Fruit fly (Drosophila melanogaster) whole organism, wandering third instar larva: ENCODE results near the gene CG33543.

Source experiments
- Abd-B ChIP-seq: fragments of >200 bp; optimal IDR thresholded peaks from 2 replicates; lab custom pipeline; 2017; ENCODE audit warnings: missing biosample characterization, missing genetic modification characterization
- CG32264 ChIP-seq: fragments of 200-800 bp; sonication (Bioruptor generic); optimal IDR thresholded peaks from 2 replicates; lab custom pipeline; 2016; ENCODE audit warnings: missing biosample characterization, missing genetic modification characterization
- CrebA ChIP-seq: fragments of 200-800 bp; sonication (Bioruptor generic); optimal IDR thresholded peaks from 2 replicates; lab custom pipeline; 2016; ENCODE audit warnings: missing biosample characterization, mild to moderate bottlenecking, missing genetic modification characterization, borderline replicate concordance
- Dfd ChIP-seq: fragments of >200 bp; optimal IDR thresholded peaks from 2 replicates; lab custom pipeline; 2017; ENCODE audit warnings: missing biosample characterization, missing genetic modification characterization
- Dif ChIP-seq: fragments of 200-275, 200-300 bp; sonication (Bioruptor generic); optimal IDR thresholded peaks from 2 replicates; lab custom pipeline; 2018; ENCODE audit warnings: missing biosample characterization, missing genetic modification characterization; ENCODE audit not compliant: partially characterized antibody
- GATAd ChIP-seq: sonication (Bioruptor generic); optimal IDR thresholded peaks from 2 replicates; lab custom pipeline; 2016; ENCODE audit warnings: missing biosample characterization, missing genetic modification characterization
- HLH106 ChIP-seq: fragments of 200-800 bp; optimal IDR thresholded peaks from 3 replicates; lab custom pipeline; 2019; ENCODE audit warnings: missing biosample characterization, mild to moderate bottlenecking, missing genetic modification characterization, moderate library complexity
- Hnf4 ChIP-seq: fragments of 200-800 bp; sonication (Bioruptor generic); optimal IDR thresholded peaks from 2 replicates; lab custom pipeline; 2016; ENCODE audit warnings: missing biosample characterization, mild to moderate bottlenecking, missing genetic modification characterization
- Hr78 ChIP-seq: fragments of >200 bp; optimal IDR thresholded peaks from 2 replicates; lab custom pipeline; 2017; ENCODE audit warnings: missing biosample characterization, missing genetic modification characterization
- Hr83 ChIP-seq: fragments of 200-300 bp; sonication (Bioruptor generic); optimal IDR thresholded peaks from 2 replicates; lab custom pipeline; 2016; ENCODE audit warnings: missing biosample characterization, mild to moderate bottlenecking, missing genetic modification characterization, moderate library complexity; ENCODE audit not compliant: poor library complexity, severe bottlenecking
- Jra ChIP-seq: sonication (Bioruptor generic); optimal IDR thresholded peaks from 2 replicates; lab custom pipeline; 2016; ENCODE audit warnings: missing biosample characterization, missing genetic modification characterization
- Mio ChIP-seq: sonication (Bioruptor generic); optimal IDR thresholded peaks from 2 replicates; lab custom pipeline; 2016; ENCODE audit warnings: missing biosample characterization, missing genetic modification characterization
- Myc ChIP-seq: fragments of >200 bp; optimal IDR thresholded peaks from 2 replicates; lab custom pipeline; 2017
- N ChIP-seq: fragments of >200 bp; optimal IDR thresholded peaks from 2 replicates; lab custom pipeline; 2018; ENCODE audit warnings: missing biosample characterization, missing external identifiers, missing genetic modification characterization
- OdsH ChIP-seq: fragments of 200-800 bp; sonication (Bioruptor generic); optimal IDR thresholded peaks from 2 replicates; lab custom pipeline; 2016; ENCODE audit warnings: missing biosample characterization, mild to moderate bottlenecking, missing genetic modification characterization
- Sp1 ChIP-seq: fragments of 200-800 bp; sonication (Bioruptor generic); optimal IDR thresholded peaks from 3 replicates; lab custom pipeline; 2019; ENCODE audit warnings: missing biosample characterization, mild to moderate bottlenecking, missing genetic modification characterization, moderate library complexity
- Vsx2 ChIP-seq: fragments of 200-300, 225-300 bp; sonication (Bioruptor generic); optimal IDR thresholded peaks from 2 replicates; lab custom pipeline; 2018; ENCODE audit warnings: missing biosample characterization, missing genetic modification characterization; ENCODE audit not compliant: partially characterized antibody
- br ChIP-seq: fragments of 200-800 bp; sonication (Bioruptor generic); optimal IDR thresholded peaks from 2 replicates; lab custom pipeline; 2016; ENCODE audit warnings: missing biosample characterization, missing genetic modification characterization
- brk ChIP-seq: fragments of 200-800 bp; sonication (Bioruptor generic); optimal IDR thresholded peaks from 2 replicates; lab custom pipeline; 2016; ENCODE audit warnings: missing biosample characterization, mild to moderate bottlenecking, missing genetic modification characterization
- dl ChIP-seq, 2 experiments: fragments of 175-275, 200-275 bp in 1 of 2; fragments of 200-275 bp in 1 of 2; sonication (Bioruptor generic); optimal IDR thresholded peaks; lab custom pipeline; 2018; ENCODE audit warnings: mild to moderate bottlenecking in 2 of 2, missing biosample characterization in 2 of 2, missing genetic modification characterization in 2 of 2, moderate library complexity in 2 of 2; ENCODE audit not compliant: partially characterized antibody in 2 of 2, insufficient read depth in 1 of 2
- dmrt93B ChIP-seq: fragments of 200-800 bp; sonication (Bioruptor generic); optimal IDR thresholded peaks from 2 replicates; lab custom pipeline; 2018; ENCODE audit warnings: missing biosample characterization, mild to moderate bottlenecking, missing genetic modification characterization
- dsf ChIP-seq: sonication (Bioruptor generic); optimal IDR thresholded peaks from 2 replicates; lab custom pipeline; 2016; ENCODE audit warnings: missing biosample characterization, missing genetic modification characterization, borderline replicate concordance
- ey ChIP-seq: fragments of 200-800 bp; sonication (Bioruptor generic); optimal IDR thresholded peaks from 2 replicates; lab custom pipeline; 2016; ENCODE audit warnings: missing biosample characterization, missing genetic modification characterization
- foxo ChIP-seq, 2 experiments: fragments of 200-800 bp; sonication (Bioruptor generic); optimal IDR thresholded peaks; 2 replicates in 1 of 2; 3 replicates in 1 of 2; lab custom pipeline; 2016 to 2017; ENCODE audit warnings: missing biosample characterization in 2 of 2, missing genetic modification characterization in 2 of 2
- h ChIP-seq: fragments of 200-800 bp; sonication (Bioruptor generic); optimal IDR thresholded peaks from 3 replicates; lab custom pipeline; 2016; ENCODE audit warnings: missing biosample characterization, mild to moderate bottlenecking, missing genetic modification characterization
- jim ChIP-seq: fragments of 175-275, 200-325 bp; sonication (Bioruptor generic); optimal IDR thresholded peaks from 2 replicates; lab custom pipeline; 2016; ENCODE audit warnings: missing biosample characterization, mild to moderate bottlenecking, missing genetic modification characterization
- lola ChIP-seq: fragments of >200 bp; optimal IDR thresholded peaks from 2 replicates; lab custom pipeline; 2017; ENCODE audit warnings: missing biosample characterization, missing genetic modification characterization
- psq ChIP-seq: fragments of 200-800 bp; sonication (Bioruptor generic); optimal IDR thresholded peaks from 3 replicates; lab custom pipeline; 2017; ENCODE audit warnings: missing biosample characterization, mild to moderate bottlenecking, missing genetic modification characterization, moderate library complexity
- rgr ChIP-seq: fragments of 200-800 bp; sonication (Bioruptor generic); optimal IDR thresholded peaks from 3 replicates; lab custom pipeline; 2016; ENCODE audit warnings: missing biosample characterization, mild to moderate bottlenecking, missing genetic modification characterization
- sage ChIP-seq: fragments of 200-800 bp; sonication (Bioruptor generic); optimal IDR thresholded peaks from 2 replicates; lab custom pipeline; 2016; ENCODE audit warnings: missing biosample characterization, mild to moderate bottlenecking, missing genetic modification characterization
- sv ChIP-seq: fragments of 200-800 bp; sonication (Bioruptor generic); optimal IDR thresholded peaks from 3 replicates; lab custom pipeline; 2016; ENCODE audit warnings: missing biosample characterization, missing genetic modification characterization
- usp ChIP-seq: fragments of >200 bp; optimal IDR thresholded peaks from 2 replicates; lab custom pipeline; 2017; ENCODE audit warnings: missing biosample characterization, missing genetic modification characterization

The CG33543 gene

DNA sequence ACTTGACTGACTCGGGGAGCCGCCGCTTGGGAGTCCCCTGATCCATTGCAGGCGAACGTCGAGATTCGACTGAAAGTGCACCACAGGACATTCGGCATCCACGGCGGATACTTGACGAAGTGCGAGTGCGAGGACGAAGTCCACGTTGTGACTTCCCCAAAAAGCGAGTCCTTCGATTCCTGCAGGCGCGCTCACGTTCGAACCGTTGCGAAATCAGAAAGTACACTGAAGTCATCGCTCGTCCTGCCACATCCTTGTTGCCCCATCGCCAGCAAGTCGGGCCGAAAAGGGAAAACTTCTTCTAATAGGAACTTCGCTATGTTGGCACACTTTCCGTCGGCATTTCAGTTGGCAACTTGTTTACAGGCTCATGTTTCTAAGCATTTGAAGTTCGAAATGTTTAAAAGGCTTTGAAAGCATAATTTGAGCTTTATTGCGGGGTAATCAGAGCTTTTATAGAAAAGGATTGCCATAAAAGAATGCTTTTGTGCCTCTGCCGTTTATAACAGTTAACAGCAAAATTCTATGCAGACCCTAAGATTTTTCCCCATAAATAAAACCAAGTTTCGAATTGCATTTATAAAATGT, at the start of gene CG33543:
Gene CG33543 (minus strand): TSS at position 232 of the 588 bp plus-strand sequence.
- TF ChIP-seq dmrt93B (no peak), CrebA (GFP tag; lab: Kevin White, UChicago) (no peak), Hnf4 (no peak), sv (GFP tag; lab: Kevin White, UChicago) (no peak), jim (GFP tag; lab: Kevin White, UChicago) (no peak), Hr78 (GFP tag; lab: Kevin White, UChicago) (no peak), sage (GFP tag; lab: Kevin White, UChicago) (no peak), Dif (GFP tag; lab: Kevin White, UChicago) (no peak), CG32264 (GFP tag; lab: Kevin White, UChicago) (no peak), GATAd (GFP tag; lab: Kevin White, UChicago) (no peak), ey (GFP tag; lab: Kevin White, UChicago) (no peak), Jra (GFP tag; lab: Kevin White, UChicago) (no peak), dl (GFP tag; optimal IDR thresholded peaks at IDR 0.05; lab: Kevin White, UChicago; ENCODE audit: insufficient read depth in 1 of 2, partially characterized antibody in 2 of 2) (no peak), OdsH (no peak), Sp1 (GFP tag; lab: Kevin White, UChicago) (no peak), HLH106 (tag; lab: Kevin White, UChicago) (no peak), N (GFP tag; lab: Kevin White, UChicago) (no peak), Vsx2 (no peak), Mio (GFP tag; lab: Kevin White, UChicago) (no peak)

DNA sequence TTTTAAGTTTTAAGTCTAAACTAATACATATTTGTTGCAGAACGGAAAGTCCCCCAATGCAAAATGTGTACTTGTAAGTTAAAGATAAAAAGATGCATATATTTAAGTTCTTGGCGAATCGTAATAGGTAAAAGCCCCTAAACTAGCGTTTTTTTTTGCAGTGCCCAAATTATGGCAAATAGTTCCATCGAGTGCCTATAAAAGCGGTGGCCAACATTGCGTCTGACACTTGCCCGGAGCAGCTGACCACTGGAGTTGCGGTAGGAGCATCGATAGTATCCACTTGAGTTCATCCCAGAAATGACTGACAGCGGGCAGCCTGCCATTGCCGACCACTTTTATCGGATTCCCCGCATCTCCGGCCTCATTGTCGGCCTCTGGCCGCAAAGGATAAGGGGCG, 48.2 kb upstream of the CG33543 start, which contains the start of gene Or22c:
Gene Or22c (plus strand): TSS at position 301 of the 400 bp plus-strand sequence.
- TF ChIP-seq brk (GFP tag; lab: Kevin White, UChicago), result no peak
- no peak for TF ChIP-seq Mio (GFP tag; lab: Kevin White, UChicago)
- no peak for TF ChIP-seq foxo (GFP tag; optimal IDR thresholded peaks at IDR 0.05; lab: Kevin White, UChicago)
- TF ChIP-seq jim (GFP tag; lab: Kevin White, UChicago), result no peak
- TF ChIP-seq lola (GFP tag; lab: Kevin White, UChicago), result no peak
- TF ChIP-seq sv (GFP tag; lab: Kevin White, UChicago), result no peak
- TF ChIP-seq HLH106 (tag; lab: Kevin White, UChicago), result no peak
- TF ChIP-seq dsf, result no peak
- no peak for TF ChIP-seq Hr78 (GFP tag; lab: Kevin White, UChicago)
- no peak for TF ChIP-seq rgr (GFP tag; lab: Kevin White, UChicago)
- TF ChIP-seq Abd-B (GFP tag; lab: Kevin White, UChicago), result no peak
- TF ChIP-seq N (GFP tag; lab: Kevin White, UChicago), result no peak
- TF ChIP-seq br (GFP tag; lab: Kevin White, UChicago), result no peak
- no peak for TF ChIP-seq usp (GFP tag; lab: Kevin White, UChicago)
- no peak for TF ChIP-seq CrebA (GFP tag; lab: Kevin White, UChicago)
- TF ChIP-seq OdsH, result no peak
- TF ChIP-seq, all 38 proteins: peak for 0

DNA sequence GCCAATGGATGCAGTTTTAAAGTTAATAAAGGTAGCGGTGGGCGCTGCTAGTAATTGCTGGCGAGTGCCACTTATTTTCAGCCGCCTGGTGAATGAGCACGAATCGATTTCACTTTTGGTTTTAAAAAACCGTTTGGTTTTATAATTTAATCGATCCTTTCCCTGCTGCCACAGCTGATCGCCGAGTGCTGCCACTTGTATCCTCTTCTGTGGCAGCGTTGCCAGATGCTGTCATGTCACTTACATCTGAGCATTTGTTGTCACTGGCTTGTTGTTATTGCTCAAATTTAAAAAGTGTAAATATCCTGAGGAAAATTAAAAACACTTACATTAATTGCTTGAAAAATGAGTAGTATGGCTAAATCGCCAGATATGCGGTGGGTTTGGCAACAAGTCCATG, 39.2 kb upstream of the CG33543 start, which contains the start of gene Kebab:
Gene Kebab (plus strand): TSS at position 230 of the 400 bp plus-strand sequence.
- TF ChIP-seq CrebA (GFP tag; lab: Kevin White, UChicago) (no peak), OdsH (no peak), dl (GFP tag; optimal IDR thresholded peaks at IDR 0.05; lab: Kevin White, UChicago; ENCODE audit: insufficient read depth in 1 of 2, partially characterized antibody in 2 of 2) (no peak), Abd-B (GFP tag; lab: Kevin White, UChicago) (no peak), rgr (GFP tag; lab: Kevin White, UChicago) (no peak), dsf (no peak), Jra (GFP tag; lab: Kevin White, UChicago) (no peak), psq (no peak), Hr78 (GFP tag; lab: Kevin White, UChicago) (no peak), Myc (no peak), Dfd (no peak), Vsx2 (no peak), foxo (GFP tag; optimal IDR thresholded peaks at IDR 0.05; lab: Kevin White, UChicago) (no peak), h (GFP tag; lab: Kevin White, UChicago) (no peak), dmrt93B (no peak), Hr83 (GFP tag; lab: Kevin White, UChicago) (no peak), Hnf4 (no peak), sv (GFP tag; lab: Kevin White, UChicago) (no peak), brk (GFP tag; lab: Kevin White, UChicago) (no peak)
